Worm (Caenorhabditis elegans) whole organism, early embryonic: ENCODE data around the gene srx-88.

Source experiments
- B0310.2 ChIP-seq: sonication (generic microtip); optimal IDR thresholded peaks from 2 replicates; lab custom pipeline; 2016; ENCODE audit warnings: mild to moderate bottlenecking, missing genetic modification characterization, missing compliant biosample characterization
- F13C5.2 ChIP-seq: sonication (generic microtip); optimal IDR thresholded peaks from 2 replicates; lab custom pipeline; 2017; ENCODE audit warnings: mild to moderate bottlenecking, missing genetic modification characterization, inconsistent platforms, missing compliant biosample characterization
- ama-1 ChIP-seq: fragments of 150-350 bp; optimal IDR thresholded peaks from 2 replicates; lab custom pipeline; 2014
- ceh-36 ChIP-seq: sonication (generic microtip); optimal IDR thresholded peaks from 2 replicates; lab custom pipeline; 2016; ENCODE audit warnings: missing genetic modification characterization, inconsistent platforms, missing compliant biosample characterization
- flt-1 ChIP-seq: fragments of 200-800 bp; sonication (Bioruptor generic); IDR thresholded peaks from 2 replicates; pipeline ENCODE4 v1.3.6; 2022; ENCODE audit warnings: missing genetic modification characterization, missing compliant biosample characterization
- hnd-1 ChIP-seq: sonication (generic microtip); optimal IDR thresholded peaks from 2 replicates; lab custom pipeline; 2016; ENCODE audit warnings: missing genetic modification characterization, missing compliant biosample characterization
- scrt-1 ChIP-seq: fragments of 200-800 bp; sonication (Bioruptor generic); IDR thresholded peaks from 2 replicates; pipeline ENCODE4 v1.3.6; 2022; ENCODE audit warnings: missing genetic modification characterization, missing compliant biosample characterization
- sea-1 ChIP-seq: fragments of 200-800 bp; sonication (Bioruptor generic); conservative IDR thresholded peaks from 2 replicates; pipeline ENCODE4 v1.3.6; 2022; ENCODE audit warnings: missing genetic modification characterization, missing compliant biosample characterization
- tbx-11 ChIP-seq: fragments of 200-800 bp; sonication (Bioruptor generic); IDR thresholded peaks from 2 replicates; pipeline ENCODE4 v1.3.6; 2022; ENCODE audit warnings: missing genetic modification characterization, missing compliant biosample characterization
- tbx-37 ChIP-seq: fragments of 200-800 bp; sonication (Bioruptor generic); conservative IDR thresholded peaks from 2 replicates; pipeline ENCODE4 v1.3.6; 2022; ENCODE audit warnings: missing genetic modification reagents, missing genetic modification characterization, missing compliant biosample characterization

- TF ChIP-seq ama-1: no peak
- no peak for TF ChIP-seq B0310.2 (tag; lab: Kevin White, UChicago)
- no peak for TF ChIP-seq sea-1 (GFP tag; lab: Robert Waterston, UW)
- TF ChIP-seq tbx-37 (GFP tag; lab: Robert Waterston, UW): no peak
- TF ChIP-seq tbx-11 (GFP tag; lab: Robert Waterston, UW): no peak
- no peak for TF ChIP-seq scrt-1
- no peak for TF ChIP-seq ceh-36 (tag; lab: Kevin White, UChicago)
- TF ChIP-seq hnd-1 (tag; lab: Kevin White, UChicago): no peak
- TF ChIP-seq flt-1: no peak
- TF ChIP-seq F13C5.2 (tag; lab: Kevin White, UChicago): no peak
Measured at ce11 chrV:11629222-11630026, 46.1 kb downstream of the srx-88 start, which contains the start of gene F35B12.10.
